Fruit fly (Drosophila melanogaster): ENCODE data around the gene CG16721.

CG16721 gene

dm6 chrX:5915752-5916493 is 36.3 kb downstream of the CG16721 start (continued):
- TF ChIP-seq p53 (GFP tag; optimal IDR thresholded peaks at IDR 0.05) (no peak), CG7372 (GFP tag; IDR thresholded peaks at IDR 0.05) (no peak), Hmx (GFP tag; optimal IDR thresholded peaks at IDR 0.05) (no peak), nerfin-2 (GFP tag; IDR thresholded peaks at IDR 0.05; ENCODE audit: partially characterized antibody) (0 out of 2 replicates have a peak, but pooled peaks have one; percentile 24), CG12744 (GFP tag; optimal IDR thresholded peaks at IDR 0.05) (no peak), Hmr (GFP tag; optimal IDR thresholded peaks at IDR 0.05) (peak; percentile 18), CG12769 (tag; optimal IDR thresholded peaks at IDR 0.05) (peak; percentile 45), Dref (GFP tag; IDR thresholded peaks at IDR 0.05) (0 out of 2 replicates have a peak, but pooled peaks have one; percentile 32), bsh (GFP tag; optimal IDR thresholded peaks at IDR 0.05) (no peak), chn (GFP tag; optimal IDR thresholded peaks at IDR 0.05) (no peak), CG3726 (GFP tag; IDR thresholded peaks at IDR 0.05) (0 out of 3 replicates have a peak, but pooled peaks have one; percentile 5), ac (GFP tag; optimal IDR thresholded peaks at IDR 0.05) (no peak), CG11398 (GFP tag; optimal IDR thresholded peaks at IDR 0.05) (no peak), oc (tag; optimal IDR thresholded peaks at IDR 0.05) (no peak), Ets65A (GFP tag) (no peak), CG4360 (GFP tag; IDR thresholded peaks at IDR 0.05) (no peak), CG16779 (GFP tag; IDR thresholded peaks at IDR 0.05) (no peak), H2.0 (GFP tag; IDR thresholded peaks at IDR 0.05) (no peak), CG10654 (GFP tag; optimal IDR thresholded peaks at IDR 0.05) (no peak), BEAF-32 (GFP tag; optimal IDR thresholded peaks at IDR 0.05) (peak; percentile 56), dpn (GFP tag; optimal IDR thresholded peaks at IDR 0.05) (no peak), Sry-δ (GFP tag; optimal IDR thresholded peaks at IDR 0.05) (peak; percentile 74), Eip74EF (GFP tag; optimal IDR thresholded peaks at IDR 0.05) (no peak), CG18764 (GFP tag; optimal IDR thresholded peaks at IDR 0.05) (no peak), CG2889 (GFP tag; IDR thresholded peaks at IDR 0.05) (no peak), gce (GFP tag; IDR thresholded peaks at IDR 0.05) (no peak), Sin3A (optimal IDR thresholded peaks at IDR 0.05) (no peak), CG11085 (GFP tag; IDR thresholded peaks at IDR 0.05) (no peak), Fer1 (GFP tag; optimal IDR thresholded peaks at IDR 0.05) (peak; percentile 26), CG11560 (tag; IDR thresholded peaks at IDR 0.05) (no peak), Side (GFP tag; optimal IDR thresholded peaks at IDR 0.05) (no peak), HLH3B (GFP tag; IDR thresholded peaks at IDR 0.05) (no peak), NFAT (GFP tag; IDR thresholded peaks at IDR 0.05) (no peak), nmo (GFP tag; optimal IDR thresholded peaks at IDR 0.05) (no peak), tap (tag; optimal IDR thresholded peaks at IDR 0.05) (no peak), insv (GFP tag; optimal IDR thresholded peaks at IDR 0.05) (no peak), Scr (GFP tag; IDR thresholded peaks at IDR 0.05; ENCODE audit: partially characterized antibody) (0 out of 2 replicates have a peak, but pooled peaks have one; percentile 21), mirr (GFP tag; optimal IDR thresholded peaks at IDR 0.05) (no peak), Dek (tag; optimal IDR thresholded peaks at IDR 0.05) (peak; percentile 7), CG42726 (GFP tag; IDR thresholded peaks at IDR 0.05; ENCODE audit: partially characterized antibody) (no peak), pum (GFP tag; optimal IDR thresholded peaks at IDR 0.05) (no peak), CG17328 (GFP tag; IDR thresholded peaks at IDR 0.05) (no peak), mam (GFP tag; optimal IDR thresholded peaks at IDR 0.05) (no peak), Blimp-1 (GFP tag; optimal IDR thresholded peaks at IDR 0.05) (no peak), CG3065 (GFP tag; optimal IDR thresholded peaks at IDR 0.05) (no peak), ATbp (GFP tag; optimal IDR thresholded peaks at IDR 0.05) (no peak), trem (tag; optimal IDR thresholded peaks at IDR 0.05) (no peak), zfh2 (GFP tag; optimal IDR thresholded peaks at IDR 0.05) (no peak), ap (GFP tag; IDR thresholded peaks at IDR 0.05) (no peak), CG4730 (GFP tag; IDR thresholded peaks at IDR 0.05) (no peak)
